Fruit fly (Drosophila melanogaster) whole organism, embryonic: Measurements from ENCODE around the gene CG32079.

Source experiments
- Adf1 ChIP-seq: fragments of 200-800 bp; sonication (Bioruptor generic); IDR thresholded peaks from 2 replicates; pipeline ENCODE4 v1.3.6; 2022; ENCODE audit warnings: missing biosample characterization, missing genetic modification characterization
- BEAF-32 ChIP-seq: fragments of 200-800 bp; sonication (Bioruptor generic); optimal IDR thresholded peaks from 3 replicates; lab custom pipeline; 2017; ENCODE audit warnings: missing biosample characterization, missing genetic modification characterization, mild to moderate bottlenecking, moderate library complexity, missing genetic modification reagents
- CG10209 ChIP-seq: fragments of 200-800 bp; sonication (Bioruptor generic); optimal IDR thresholded peaks from 3 replicates; lab custom pipeline; 2017; ENCODE audit warnings: missing biosample characterization, mild to moderate bottlenecking, missing genetic modification characterization, missing genetic modification reagents
- CG10654 ChIP-seq: fragments of 200-800 bp; sonication (Bioruptor generic); optimal IDR thresholded peaks from 2 replicates; lab custom pipeline; 2016; ENCODE audit warnings: missing biosample characterization, missing genetic modification characterization
- CG14965 ChIP-seq: fragments of 200-800 bp; sonication (Bioruptor generic); optimal IDR thresholded peaks from 2 replicates; lab custom pipeline; 2016; ENCODE audit warnings: missing biosample characterization, missing genetic modification characterization, borderline replicate concordance
- CG16779 ChIP-seq: fragments of 200-800 bp; sonication (Bioruptor generic); IDR thresholded peaks from 2 replicates; pipeline ENCODE4 v1.3.6; 2022; ENCODE audit warnings: missing biosample characterization, missing genetic modification characterization
- CG17359 ChIP-seq: fragments of 200-800 bp; sonication (Bioruptor generic); optimal IDR thresholded peaks from 3 replicates; lab custom pipeline; 2018; ENCODE audit warnings: missing biosample characterization, mild to moderate bottlenecking, missing genetic modification characterization, moderate library complexity
- CG17829 ChIP-seq: fragments of 200-800 bp; optimal IDR thresholded peaks from 2 replicates; lab custom pipeline; 2019; ENCODE audit warnings: missing biosample characterization, mild to moderate bottlenecking, missing genetic modification characterization, moderate library complexity
- CG2875 ChIP-seq: fragments of 200-800 bp; sonication (Bioruptor generic); optimal IDR thresholded peaks from 2 replicates; lab custom pipeline; 2017; ENCODE audit warnings: missing biosample characterization, mild to moderate bottlenecking, missing genetic modification characterization, missing genetic modification reagents
- CG30403 ChIP-seq: fragments of 200-800 bp; sonication (Bioruptor generic); optimal IDR thresholded peaks from 3 replicates; lab custom pipeline; 2016; ENCODE audit warnings: missing biosample characterization, missing genetic modification characterization
- CG3163 ChIP-seq: fragments of 200-800 bp; sonication (Bioruptor generic); optimal IDR thresholded peaks from 3 replicates; lab custom pipeline; 2016; ENCODE audit warnings: missing biosample characterization, missing genetic modification characterization
- CG3726 ChIP-seq: fragments of 200-800 bp; sonication (Bioruptor generic); IDR thresholded peaks from 3 replicates; pipeline ENCODE4, ENCODE4 v1.3.6; 2022; ENCODE audit warnings: missing biosample characterization, missing genetic modification characterization
- CG4282 ChIP-seq: fragments of 200-800 bp; sonication (Bioruptor generic); optimal IDR thresholded peaks from 2 replicates; lab custom pipeline; 2016; ENCODE audit warnings: missing biosample characterization, missing genetic modification characterization
- CG7271 ChIP-seq: fragments of 200-800 bp; sonication (Bioruptor generic); optimal IDR thresholded peaks from 2 replicates; lab custom pipeline; 2018; ENCODE audit warnings: missing biosample characterization, mild to moderate bottlenecking, missing genetic modification characterization, moderate library complexity
- CG7987 ChIP-seq: fragments of 200-800 bp; sonication (Bioruptor generic); optimal IDR thresholded peaks from 2 replicates; lab custom pipeline; 2018; ENCODE audit warnings: missing biosample characterization, mild to moderate bottlenecking, missing genetic modification characterization, moderate library complexity
- CG8944 ChIP-seq: fragments of 200-800 bp; sonication (Bioruptor generic); optimal IDR thresholded peaks from 3 replicates; lab custom pipeline; 2016; ENCODE audit warnings: missing biosample characterization, missing genetic modification characterization
- CG9797 ChIP-seq: fragments of 200-800 bp; sonication (Bioruptor generic); optimal IDR thresholded peaks from 3 replicates; lab custom pipeline; 2018; ENCODE audit warnings: missing biosample characterization, mild to moderate bottlenecking, missing genetic modification characterization
- CG9817 ChIP-seq: fragments of 200-800 bp; sonication (Bioruptor generic); optimal IDR thresholded peaks from 2 replicates; lab custom pipeline; 2018; ENCODE audit warnings: missing biosample characterization, mild to moderate bottlenecking, missing genetic modification characterization, moderate library complexity
- D19A ChIP-seq: fragments of 200-800 bp; optimal IDR thresholded peaks from 3 replicates; lab custom pipeline; 2019; ENCODE audit warnings: missing biosample characterization, mild to moderate bottlenecking, missing genetic modification characterization, moderate library complexity
- E2f1 ChIP-seq: fragments of 200-800 bp; sonication (Bioruptor generic); IDR thresholded peaks from 2 replicates; pipeline ENCODE4 v1.3.6; 2022; ENCODE audit warnings: missing biosample characterization, missing genetic modification characterization
- Ets97D ChIP-seq: fragments of 200-800 bp; sonication (Bioruptor generic); optimal IDR thresholded peaks from 3 replicates; lab custom pipeline; 2016; ENCODE audit warnings: missing biosample characterization, missing genetic modification characterization
- Fer1 ChIP-seq: fragments of 200-800 bp; sonication (Bioruptor generic); optimal IDR thresholded peaks from 2 replicates; lab custom pipeline; 2017; ENCODE audit warnings: missing biosample characterization, mild to moderate bottlenecking, missing genetic modification characterization
- HHEX ChIP-seq: fragments of 200-800 bp; sonication (Bioruptor generic); optimal IDR thresholded peaks from 3 replicates; lab custom pipeline; 2017; ENCODE audit warnings: missing biosample characterization, mild to moderate bottlenecking, missing genetic modification characterization, missing genetic modification reagents
- Hey ChIP-seq: fragments of 200-800 bp; sonication (Bioruptor generic); optimal IDR thresholded peaks from 3 replicates; lab custom pipeline; 2018; ENCODE audit warnings: missing biosample characterization, mild to moderate bottlenecking, missing genetic modification characterization
- Jarid2 ChIP-seq: fragments of 200-800 bp; sonication (Bioruptor generic); optimal IDR thresholded peaks from 3 replicates; lab custom pipeline; 2017; ENCODE audit warnings: mild to moderate bottlenecking, missing biosample characterization, missing genetic modification reagents, missing genetic modification characterization
- Mrtf ChIP-seq: fragments of 200-800 bp; sonication (Bioruptor generic); IDR thresholded peaks from 3 replicates; pipeline ENCODE4 v1.3.6; 2022; ENCODE audit warnings: missing biosample characterization, missing genetic modification characterization
- NC2α ChIP-seq: fragments of 200-800 bp; sonication (Bioruptor generic); optimal IDR thresholded peaks from 2 replicates; lab custom pipeline; 2016; ENCODE audit warnings: missing biosample characterization, missing genetic modification characterization
- Neu2 ChIP-seq: fragments of 200-800 bp; sonication (Bioruptor generic); optimal IDR thresholded peaks from 3 replicates; lab custom pipeline; 2016; ENCODE audit warnings: missing biosample characterization, missing genetic modification characterization, borderline replicate concordance
- Oli ChIP-seq: fragments of 200-800 bp; sonication (Bioruptor generic); optimal IDR thresholded peaks from 2 replicates; lab custom pipeline; 2018; ENCODE audit warnings: missing biosample characterization, mild to moderate bottlenecking, missing genetic modification characterization, moderate library complexity
- Optix ChIP-seq: fragments of 200-800 bp; sonication (Bioruptor generic); IDR thresholded peaks from 3 replicates; pipeline ENCODE4 v1.3.6; 2022; ENCODE audit warnings: missing biosample characterization, missing genetic modification characterization
- Side ChIP-seq: fragments of 200-800 bp; sonication (Bioruptor generic); optimal IDR thresholded peaks from 2 replicates; lab custom pipeline; 2016; ENCODE audit warnings: missing biosample characterization, missing genetic modification characterization
- Six4 ChIP-seq: fragments of 200-800 bp; sonication (Bioruptor generic); optimal IDR thresholded peaks from 2 replicates; lab custom pipeline; 2016; ENCODE audit warnings: missing biosample characterization, missing genetic modification characterization
- Sry-β ChIP-seq: fragments of 200-800 bp; sonication (Bioruptor generic); optimal IDR thresholded peaks from 2 replicates; lab custom pipeline; 2018; ENCODE audit warnings: missing biosample characterization, mild to moderate bottlenecking, missing genetic modification characterization, moderate library complexity
- YL-1 ChIP-seq: fragments of 200-800 bp; sonication (Bioruptor generic); optimal IDR thresholded peaks from 3 replicates; lab custom pipeline; 2017; ENCODE audit warnings: missing biosample characterization, mild to moderate bottlenecking, missing genetic modification characterization
- ab ChIP-seq: fragments of 200-800 bp; sonication (Bioruptor generic); optimal IDR thresholded peaks from 2 replicates; lab custom pipeline; 2016; ENCODE audit warnings: missing biosample characterization, missing genetic modification characterization
- az2 ChIP-seq: fragments of 200-800 bp; sonication (Bioruptor generic); optimal IDR thresholded peaks from 3 replicates; lab custom pipeline; 2016; ENCODE audit warnings: missing biosample characterization, missing genetic modification characterization
- bowl ChIP-seq: fragments of 200-800 bp; sonication (Bioruptor generic); IDR thresholded peaks from 2 replicates; pipeline ENCODE4 v1.3.6; 2022; ENCODE audit warnings: missing biosample characterization, missing genetic modification characterization
- ci ChIP-seq: fragments of 200-800 bp; sonication (Bioruptor generic); IDR thresholded peaks from 3 replicates; pipeline ENCODE4 v1.3.6; 2022; ENCODE audit warnings: missing biosample characterization, missing genetic modification characterization
- esg ChIP-seq: fragments of 200-800 bp; sonication (Bioruptor generic); conservative IDR thresholded peaks from 2 replicates; pipeline ENCODE4 v1.3.6; 2022; ENCODE audit warnings: missing biosample characterization, missing genetic modification characterization
- fu2 ChIP-seq: fragments of 200-800 bp; sonication (Bioruptor generic); optimal IDR thresholded peaks from 2 replicates; lab custom pipeline; 2016; ENCODE audit warnings: missing biosample characterization, missing genetic modification characterization
- grn ChIP-seq: fragments of 200-800 bp; sonication (Bioruptor generic); optimal IDR thresholded peaks from 3 replicates; lab custom pipeline; 2017; ENCODE audit warnings: missing biosample characterization, missing genetic modification characterization
- gro ChIP-seq: fragments of 200-800 bp; sonication (Bioruptor generic); optimal IDR thresholded peaks from 2 replicates; lab custom pipeline; 2016; ENCODE audit warnings: missing biosample characterization, missing genetic modification characterization
- ham ChIP-seq: fragments of 200-800 bp; sonication (Bioruptor generic); IDR thresholded peaks from 2 replicates; pipeline ENCODE4 v1.3.6; 2022; ENCODE audit warnings: missing biosample characterization, missing genetic modification characterization
- hkb ChIP-seq, 2 experiments: fragments of 200-800 bp in 1 of 2; fragments of >200 bp in 1 of 2; sonication (Bioruptor generic) in 1 of 2; IDR thresholded peaks in 1 of 2; optimal IDR thresholded peaks in 1 of 2; 2 replicates each; pipeline versions ENCODE4 v1.3.6 to Lab custom; 2017 to 2022; ENCODE audit warnings: missing biosample characterization in 1 of 2, missing genetic modification characterization in 1 of 2
- inv ChIP-seq: fragments of 200-800 bp; sonication (Bioruptor generic); IDR thresholded peaks from 2 replicates; pipeline ENCODE4 v1.3.6; 2022; ENCODE audit warnings: missing biosample characterization, missing genetic modification characterization; ENCODE audit not compliant: partially characterized antibody
- jigr1 ChIP-seq: fragments of 200-800 bp; sonication (Bioruptor generic); IDR thresholded peaks from 3 replicates; pipeline ENCODE4 v1.3.6; 2022; ENCODE audit warnings: missing biosample characterization, missing genetic modification characterization
- mam ChIP-seq: fragments of 200-800 bp; sonication (Bioruptor generic); optimal IDR thresholded peaks from 3 replicates; lab custom pipeline; 2016; ENCODE audit warnings: missing biosample characterization, missing genetic modification characterization
- pnt ChIP-seq: fragments of 200-800 bp; sonication (Bioruptor generic); optimal IDR thresholded peaks from 3 replicates; lab custom pipeline; 2016; ENCODE audit warnings: missing biosample characterization, missing genetic modification characterization
- tap ChIP-seq: fragments of 200-800 bp; optimal IDR thresholded peaks from 3 replicates; lab custom pipeline; 2019; ENCODE audit warnings: missing biosample characterization, mild to moderate bottlenecking, missing genetic modification characterization, moderate library complexity
- yki ChIP-seq: fragments of >200 bp; optimal IDR thresholded peaks from 3 replicates; lab custom pipeline; 2018

The CG32079 gene

dm6 chr3L:11064689-11065088 lies 39.3 kb downstream of the CG32079 start, which contains the start of the genes CG32075, CG45101 and SuUR (continued):
- peak; percentile 82 for TF ChIP-seq HHEX (GFP tag; lab: Kevin White, UChicago)
- peak; percentile 87; the same call in 2 of the 3 replicates for TF ChIP-seq ci
- TF ChIP-seq NC2α (GFP tag; lab: Kevin White, UChicago), result peak; percentile 70
- no peak for TF ChIP-seq yki (lab: Kevin White, UChicago)
- no peak for TF ChIP-seq inv (GFP tag; lab: Robert Waterston, UW)
- peak; percentile 80; the same call in 2 of the 3 replicates for TF ChIP-seq CG3726 (GFP tag; lab: Robert Waterston, UW)
- peak; percentile 92 for TF ChIP-seq mam (GFP tag; lab: Kevin White, UChicago)
- peak; percentile 67 for TF ChIP-seq CG10654 (GFP tag; lab: Kevin White, UChicago)
- peak; percentile 87 for TF ChIP-seq az2
- TF ChIP-seq Fer1 (GFP tag; lab: Kevin White, UChicago), result peak; percentile 77
- peak; percentile 88 for TF ChIP-seq CG17829 (tag; lab: Kevin White, UChicago)
- TF ChIP-seq tap (tag; lab: Kevin White, UChicago), result peak; percentile 61
- peak; percentile 54; the same call in 1 of the 2 replicates for TF ChIP-seq CG16779 (GFP tag; lab: Robert Waterston, UW)
- TF ChIP-seq CG9797 (GFP tag; lab: Kevin White, UChicago), result peak; percentile 23
- peak; percentile 29; the same call in 1 of the 2 replicates for TF ChIP-seq ham
- TF ChIP-seq Sry-β (GFP tag; lab: Kevin White, UChicago), result peak; percentile 96
- peak; percentile 84 for TF ChIP-seq CG8944
- peak; percentile 88 for TF ChIP-seq CG9817 (tag; lab: Kevin White, UChicago)
- peak; percentile 24 for TF ChIP-seq grn
- peak; percentile 68 for TF ChIP-seq D19A
- TF ChIP-seq Side (GFP tag; lab: Kevin White, UChicago), result peak; percentile 86
- peak; percentile 94 for TF ChIP-seq CG30403 (GFP tag; lab: Kevin White, UChicago)
- TF ChIP-seq Six4 (GFP tag; lab: Kevin White, UChicago), result peak; percentile 83
- peak; percentile 71 for TF ChIP-seq CG3163 (GFP tag; lab: Kevin White, UChicago)
- peak; percentile 51; the same call in 1 of the 3 replicates for TF ChIP-seq jigr1 (GFP tag; lab: Robert Waterston, UW)
- TF ChIP-seq bowl (GFP tag; lab: Robert Waterston, UW), result 0 out of 2 replicates have a peak, but pooled peaks have one; percentile 40
- peak; percentile 85 for TF ChIP-seq fu2
- peak; percentile 70 for TF ChIP-seq Optix
- TF ChIP-seq E2f1 (GFP tag; lab: Robert Waterston, UW), result peak; percentile 90
- peak; percentile 85 for TF ChIP-seq Ets97D
- TF ChIP-seq Adf1 (GFP tag; lab: Robert Waterston, UW), result peak; percentile 66
- TF ChIP-seq Jarid2 (GFP tag; lab: Kevin White, UChicago), result peak; percentile 12
- TF ChIP-seq CG4282 (GFP tag; lab: Kevin White, UChicago), result peak; percentile 74
- TF ChIP-seq YL-1 (GFP tag; lab: Kevin White, UChicago), result peak; percentile 86
- peak; percentile 34 for TF ChIP-seq Hey (tag; lab: Kevin White, UChicago)
- TF ChIP-seq CG14965 (GFP tag; lab: Kevin White, UChicago), result no peak
- peak; percentile 39 for TF ChIP-seq BEAF-32 (GFP tag; lab: Kevin White, UChicago)
- peak; percentile 85 for TF ChIP-seq CG10209 (GFP tag; lab: Kevin White, UChicago)
- TF ChIP-seq CG2875 (GFP tag; lab: Kevin White, UChicago), result peak; percentile 39
- TF ChIP-seq hkb (optimal IDR thresholded peaks at IDR 0.05; lab: Kevin White, UChicago), result peak; percentile 71
- TF ChIP-seq hkb (GFP tag; IDR thresholded peaks at IDR 0.05; lab: Robert Waterston, UW), result peak; percentile 86
- TF ChIP-seq CG7987 (GFP tag; lab: Kevin White, UChicago), result peak; percentile 65
- TF ChIP-seq Neu2 (GFP tag; lab: Kevin White, UChicago), result no peak
- peak; percentile 85 for TF ChIP-seq CG17359 (tag; lab: Kevin White, UChicago)
- TF ChIP-seq CG7271 (tag; lab: Kevin White, UChicago), result peak; percentile 58
- peak; percentile 88 for TF ChIP-seq ab
- TF ChIP-seq pnt (GFP tag; lab: Kevin White, UChicago), result peak; percentile 82
- TF ChIP-seq Mrtf (GFP tag; lab: Robert Waterston, UW), result peak; percentile 70; the same call in 1 of the 3 replicates
- peak; percentile 92 for TF ChIP-seq esg (GFP tag; lab: Robert Waterston, UW)
- peak; percentile 77 for TF ChIP-seq gro (GFP tag; lab: Kevin White, UChicago)
- peak; percentile 82 for TF ChIP-seq Oli
